Fruit fly (Drosophila melanogaster) whole organism, embryonic: Measurements from ENCODE around the gene CG17996.

Source experiments
- Abd-B ChIP-seq: fragments of 200-800 bp; sonication (Bioruptor generic); optimal IDR thresholded peaks from 2 replicates; lab custom pipeline; 2018; ENCODE audit warnings: missing biosample characterization, mild to moderate bottlenecking, missing genetic modification characterization, moderate library complexity
- CG10267 ChIP-seq: fragments of 200-800 bp; sonication (Bioruptor generic); optimal IDR thresholded peaks from 2 replicates; lab custom pipeline; 2018; ENCODE audit warnings: missing biosample characterization, mild to moderate bottlenecking, missing genetic modification characterization, moderate library complexity
- CG11695 ChIP-seq: fragments of 200-800 bp; sonication (Bioruptor generic); IDR thresholded peaks from 3 replicates; pipeline ENCODE4 v1.3.6; 2022; ENCODE audit warnings: missing biosample characterization, missing genetic modification characterization
- CG12219 ChIP-seq: fragments of 200-800 bp; sonication (Bioruptor generic); optimal IDR thresholded peaks from 3 replicates; lab custom pipeline; 2018; ENCODE audit warnings: missing biosample characterization, mild to moderate bottlenecking, missing genetic modification characterization
- CG13424 ChIP-seq: fragments of 200-800 bp; sonication (Bioruptor generic); optimal IDR thresholded peaks from 2 replicates; lab custom pipeline; 2019; ENCODE audit warnings: missing biosample characterization, mild to moderate bottlenecking, missing genetic modification characterization, moderate library complexity
- CG14860 ChIP-seq: fragments of 200-800 bp; sonication (Bioruptor generic); IDR thresholded peaks from 3 replicates; pipeline ENCODE4 v1.3.6; 2022; ENCODE audit warnings: missing biosample characterization, missing genetic modification characterization; ENCODE audit not compliant: partially characterized antibody
- CG14965 ChIP-seq: fragments of 200-800 bp; sonication (Bioruptor generic); optimal IDR thresholded peaks from 2 replicates; lab custom pipeline; 2016; ENCODE audit warnings: missing biosample characterization, missing genetic modification characterization, borderline replicate concordance
- CG1647 ChIP-seq: fragments of 200-800 bp; sonication (Bioruptor generic); optimal IDR thresholded peaks from 3 replicates; lab custom pipeline; 2016; ENCODE audit warnings: missing biosample characterization, missing genetic modification characterization
- CG17186 ChIP-seq: fragments of 200-800 bp; sonication (Bioruptor generic); optimal IDR thresholded peaks from 3 replicates; lab custom pipeline; 2017; ENCODE audit warnings: missing biosample characterization, missing genetic modification reagents, missing genetic modification characterization
- CG17912 ChIP-seq: fragments of 200-800 bp; sonication (Bioruptor generic); optimal IDR thresholded peaks from 2 replicates; lab custom pipeline; 2018; ENCODE audit warnings: missing biosample characterization, mild to moderate bottlenecking, missing genetic modification characterization
- CG18476 ChIP-seq: fragments of 200-800 bp; sonication (Bioruptor generic); optimal IDR thresholded peaks from 2 replicates; lab custom pipeline; 2016; ENCODE audit warnings: missing biosample characterization, mild to moderate bottlenecking, missing genetic modification characterization
- CG2116 ChIP-seq: fragments of 200-800 bp; sonication (Bioruptor generic); optimal IDR thresholded peaks from 3 replicates; lab custom pipeline; 2018; ENCODE audit warnings: missing biosample characterization, mild to moderate bottlenecking, missing genetic modification characterization
- CG2199 ChIP-seq: fragments of 200-800 bp; sonication (Bioruptor generic); IDR thresholded peaks from 3 replicates; pipeline ENCODE4 v1.3.6; 2022; ENCODE audit warnings: missing biosample characterization, missing genetic modification characterization
- CG31388 ChIP-seq: fragments of 200-800 bp; sonication (Bioruptor generic); optimal IDR thresholded peaks from 2 replicates; lab custom pipeline; 2016; ENCODE audit warnings: missing biosample characterization, missing genetic modification characterization
- CG32767 ChIP-seq: fragments of 200-800 bp; sonication (Bioruptor generic); IDR thresholded peaks from 2 replicates; pipeline ENCODE4 v1.3.6; 2022; ENCODE audit warnings: missing biosample characterization, missing genetic modification characterization
- CG33557 ChIP-seq: fragments of 200-800 bp; sonication (Bioruptor generic); optimal IDR thresholded peaks from 2 replicates; lab custom pipeline; 2019; ENCODE audit warnings: missing biosample characterization, mild to moderate bottlenecking, missing genetic modification characterization, moderate library complexity
- CG3838 ChIP-seq: fragments of 200-800 bp; sonication (Bioruptor generic); optimal IDR thresholded peaks from 3 replicates; lab custom pipeline; 2016; ENCODE audit warnings: missing biosample characterization, missing genetic modification characterization
- CG4404 ChIP-seq: fragments of 200-800 bp; sonication (Bioruptor generic); IDR thresholded peaks from 2 replicates; pipeline ENCODE4 v1.3.6; 2022; ENCODE audit warnings: missing biosample characterization, missing genetic modification characterization
- CG6791 ChIP-seq: fragments of 200-800 bp; sonication (Bioruptor generic); IDR thresholded peaks from 3 replicates; pipeline ENCODE4 v1.3.6; 2022; ENCODE audit warnings: missing biosample characterization, missing genetic modification characterization; ENCODE audit not compliant: partially characterized antibody
- CG7271 ChIP-seq: fragments of 200-800 bp; sonication (Bioruptor generic); optimal IDR thresholded peaks from 2 replicates; lab custom pipeline; 2018; ENCODE audit warnings: missing biosample characterization, mild to moderate bottlenecking, missing genetic modification characterization, moderate library complexity
- CG8290 ChIP-seq, 3 experiments: fragments of 200-800 bp; sonication (Bioruptor generic); optimal IDR thresholded peaks; 2 replicates each; lab custom pipeline; 2016 to 2019; ENCODE audit warnings: missing biosample characterization in 3 of 3, missing genetic modification characterization in 3 of 3, mild to moderate bottlenecking in 2 of 3, moderate library complexity in 1 of 3
- Camta ChIP-seq: fragments of 200-800 bp; sonication (Bioruptor generic); optimal IDR thresholded peaks from 2 replicates; lab custom pipeline; 2016; ENCODE audit warnings: missing biosample characterization, missing genetic modification characterization
- CkIIα-i1 ChIP-seq: fragments of 200-800 bp; sonication (Bioruptor generic); IDR thresholded peaks from 2 replicates; pipeline ENCODE4 v1.3.6; 2022; ENCODE audit warnings: missing biosample characterization, missing genetic modification characterization
- Doc3 ChIP-seq: fragments of 200-800 bp; sonication (Bioruptor generic); IDR thresholded peaks from 3 replicates; pipeline ENCODE4 v1.3.6; 2022; ENCODE audit warnings: missing biosample characterization, missing genetic modification characterization; ENCODE audit not compliant: partially characterized antibody
- Dp ChIP-seq: fragments of 200-800 bp; sonication (Bioruptor generic); optimal IDR thresholded peaks from 2 replicates; lab custom pipeline; 2018; ENCODE audit warnings: missing biosample characterization, mild to moderate bottlenecking, missing genetic modification characterization, moderate library complexity
- E2f2 ChIP-seq: fragments of 200-800 bp; sonication (Bioruptor generic); IDR thresholded peaks from 2 replicates; pipeline ENCODE4 v1.3.6; 2022; ENCODE audit warnings: missing biosample characterization, missing genetic modification characterization
- ERR ChIP-seq: fragments of 200-800 bp; sonication (Bioruptor generic); optimal IDR thresholded peaks from 2 replicates; lab custom pipeline; 2016; ENCODE audit warnings: missing biosample characterization, missing genetic modification characterization
- Hsf ChIP-seq: fragments of 200-800 bp; sonication (Bioruptor generic); optimal IDR thresholded peaks from 3 replicates; lab custom pipeline; 2016; ENCODE audit warnings: missing biosample characterization, missing genetic modification characterization
- NK7.1 ChIP-seq: fragments of 200-800 bp; sonication (Bioruptor generic); optimal IDR thresholded peaks from 3 replicates; lab custom pipeline; 2016; ENCODE audit warnings: missing biosample characterization, missing genetic modification characterization
- Nf-YA ChIP-seq: fragments of 200-800 bp; sonication (Bioruptor generic); IDR thresholded peaks from 2 replicates; pipeline ENCODE4 v1.3.6; 2022; ENCODE audit warnings: missing biosample characterization, missing genetic modification characterization
- Rfx ChIP-seq: fragments of 200-800 bp; sonication (Bioruptor generic); IDR thresholded peaks from 2 replicates; pipeline ENCODE4 v1.3.6; 2022; ENCODE audit warnings: missing biosample characterization, missing genetic modification characterization
- Sin3A ChIP-seq: fragments of >200 bp; optimal IDR thresholded peaks from 2 replicates; lab custom pipeline; 2018
- Usf ChIP-seq: fragments of 200-800 bp; sonication (Bioruptor generic); optimal IDR thresholded peaks from 2 replicates; lab custom pipeline; 2017; ENCODE audit warnings: missing genotype, missing biosample characterization, missing genetic modification characterization
- Xrp1 ChIP-seq: fragments of 200-800 bp; sonication (Bioruptor generic); IDR thresholded peaks from 2 replicates; pipeline ENCODE4 v1.3.6; 2022; ENCODE audit warnings: missing biosample characterization, missing genetic modification characterization
- YL-1 ChIP-seq: fragments of 200-800 bp; sonication (Bioruptor generic); optimal IDR thresholded peaks from 3 replicates; lab custom pipeline; 2017; ENCODE audit warnings: missing biosample characterization, mild to moderate bottlenecking, missing genetic modification characterization
- amos ChIP-seq: fragments of 200-800 bp; sonication (Bioruptor generic); IDR thresholded peaks from 2 replicates; pipeline ENCODE4 v1.3.6; 2022; ENCODE audit warnings: missing biosample characterization, missing genetic modification characterization; ENCODE audit not compliant: partially characterized antibody
- br ChIP-seq: fragments of >200 bp; optimal IDR thresholded peaks from 2 replicates; lab custom pipeline; 2017
- ftz-f1 ChIP-seq: fragments of 200-800 bp; sonication (Bioruptor generic); optimal IDR thresholded peaks from 2 replicates; lab custom pipeline; 2016; ENCODE audit warnings: missing biosample characterization, missing genetic modification characterization
- knrl ChIP-seq: fragments of 200-800 bp; sonication (Bioruptor generic); IDR thresholded peaks from 3 replicates; pipeline ENCODE4 v1.3.6; 2022; ENCODE audit warnings: missing biosample characterization, missing genetic modification characterization; ENCODE audit not compliant: partially characterized antibody
- lilli ChIP-seq: fragments of 200-800 bp; sonication (Bioruptor generic); optimal IDR thresholded peaks from 3 replicates; lab custom pipeline; 2016; ENCODE audit warnings: missing biosample characterization, missing genetic modification characterization
- phol ChIP-seq: fragments of 200-800 bp; sonication (Bioruptor generic); optimal IDR thresholded peaks from 3 replicates; lab custom pipeline; 2018; ENCODE audit warnings: missing biosample characterization, mild to moderate bottlenecking, missing genetic modification characterization, moderate library complexity
- psq ChIP-seq: fragments of 200-800 bp; sonication (Bioruptor generic); optimal IDR thresholded peaks from 2 replicates; lab custom pipeline; 2017; ENCODE audit warnings: missing biosample characterization, missing genetic modification characterization
- pzg ChIP-seq: fragments of 200-800 bp; sonication (Bioruptor generic); optimal IDR thresholded peaks from 3 replicates; lab custom pipeline; 2018; ENCODE audit warnings: missing biosample characterization, mild to moderate bottlenecking, missing genetic modification characterization, moderate library complexity
- sens ChIP-seq: fragments of 200-800 bp; sonication (Bioruptor generic); peaks from one replicate; lab custom pipeline; 2016; ENCODE audit warnings: missing biosample characterization, missing genetic modification characterization
- stwl ChIP-seq: fragments of 200-800 bp; sonication (Bioruptor generic); optimal IDR thresholded peaks from 3 replicates; lab custom pipeline; 2018; ENCODE audit warnings: missing biosample characterization, mild to moderate bottlenecking, missing genetic modification characterization, moderate library complexity
- tna ChIP-seq: fragments of 200-800 bp; sonication (Bioruptor generic); IDR thresholded peaks from 2 replicates; pipeline ENCODE4 v1.3.6; 2022; ENCODE audit warnings: missing biosample characterization, missing genetic modification characterization; ENCODE audit not compliant: partially characterized antibody

CG17996 gene

dm6 chr2L:16752340-16752739 is 21.5 kb upstream of the CG17996 start:
- peak; percentile 61 for TF ChIP-seq sens (GFP tag; lab: Kevin White, UChicago)
- 0 out of 3 replicates have a peak, but pooled peaks have one; percentile 58 for TF ChIP-seq CG2199 (GFP tag; lab: Robert Waterston, UW)
- no peak for TF ChIP-seq E2f2 (GFP tag; lab: Robert Waterston, UW)
- no peak for TF ChIP-seq Usf (GFP tag; lab: Kevin White, UChicago)

DNA sequence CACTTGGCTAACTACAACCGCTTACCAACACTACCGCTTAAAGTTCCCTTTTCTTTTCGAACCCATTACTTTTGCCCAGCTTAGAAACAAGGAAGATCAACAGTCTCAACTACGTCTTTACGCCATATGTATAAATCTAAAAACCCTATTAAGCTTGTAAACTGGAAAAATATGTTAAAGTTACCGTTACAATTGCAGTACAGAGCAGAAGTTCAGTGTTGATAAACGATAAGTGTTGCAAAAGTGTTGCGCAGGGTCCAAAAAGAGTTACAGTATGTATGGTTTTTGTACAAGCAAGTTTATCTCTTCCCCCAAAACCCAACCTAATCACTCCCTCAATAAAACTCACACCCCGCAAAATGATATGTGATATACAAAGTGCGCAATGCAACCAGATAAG is 16.3 kb upstream of the CG17996 start:
- TF ChIP-seq amos (GFP tag; lab: Robert Waterston, UW) (no peak), CG10267 (peak; percentile 17), psq (GFP tag; lab: Kevin White, UChicago) (no peak), CG31388 (GFP tag; lab: Kevin White, UChicago) (no peak), CG14965 (GFP tag; lab: Kevin White, UChicago) (no peak), ftz-f1 (GFP tag; lab: Kevin White, UChicago) (no peak), CG4404 (GFP tag; lab: Robert Waterston, UW) (no peak), CG8290 (GFP tag; optimal IDR thresholded peaks at IDR 0.05; lab: Kevin White, UChicago) (peak; percentile 33), CG8290 (tag; optimal IDR thresholded peaks at IDR 0.05; lab: Kevin White, UChicago) (no peak), CG6791 (GFP tag; lab: Robert Waterston, UW) (0 out of 3 replicates have a peak, but pooled peaks have one; percentile 42), CkIIα-i1 (no peak), stwl (tag; lab: Kevin White, UChicago) (peak; percentile 95)

dm6 chr2L:16743055-16743805 is 12.4 kb upstream of the CG17996 start, which contains the start of the genes LSm7 and BuGZ:
LSm7 (minus strand) TSS chr2L:16743100.
BuGZ (plus strand) TSS chr2L:16743405.
- TF ChIP-seq Abd-B: no peak
- TF ChIP-seq CG3838 (GFP tag; lab: Kevin White, UChicago): no peak
- peak; percentile 32 for TF ChIP-seq Sin3A (lab: Kevin White, UChicago)
- TF ChIP-seq Xrp1: peak; percentile 31; the same call in 1 of the 2 replicates
- no peak for TF ChIP-seq ERR (GFP tag; lab: Kevin White, UChicago)
- peak; percentile 65 for TF ChIP-seq pzg (GFP tag; lab: Kevin White, UChicago)
- TF ChIP-seq CG17186 (GFP tag; lab: Kevin White, UChicago): peak; percentile 83
- no peak for TF ChIP-seq tna
- TF ChIP-seq phol (tag; lab: Kevin White, UChicago): peak; percentile 99
- no peak for TF ChIP-seq CG12219 (GFP tag; lab: Kevin White, UChicago)
- peak; percentile 74 for TF ChIP-seq CG17912 (GFP tag; lab: Kevin White, UChicago)
- TF ChIP-seq CG32767 (GFP tag; lab: Robert Waterston, UW): peak; percentile 80
- TF ChIP-seq knrl (GFP tag; lab: Robert Waterston, UW): peak; percentile 66
- no peak for TF ChIP-seq CG18476 (GFP tag; lab: Kevin White, UChicago)
- peak; percentile 38 for TF ChIP-seq Hsf (GFP tag; lab: Kevin White, UChicago)
- peak; percentile 61 for TF ChIP-seq Dp
- no peak for TF ChIP-seq br (lab: Kevin White, UChicago)
- TF ChIP-seq Rfx (GFP tag; lab: Robert Waterston, UW): peak; percentile 59
- TF ChIP-seq Camta (GFP tag; lab: Kevin White, UChicago): peak; percentile 25
- TF ChIP-seq CG13424 (tag; lab: Kevin White, UChicago): peak; percentile 57
- TF ChIP-seq Nf-YA (GFP tag; lab: Robert Waterston, UW): no peak
- TF ChIP-seq CG2116: peak; percentile 85
- TF ChIP-seq CG7271 (tag; lab: Kevin White, UChicago): no peak
- TF ChIP-seq lilli (GFP tag; lab: Kevin White, UChicago): peak; percentile 8
- TF ChIP-seq CG14860 (GFP tag; lab: Robert Waterston, UW): peak; percentile 45; the same call in 2 of the 3 replicates
- TF ChIP-seq CG33557 (GFP tag; lab: Kevin White, UChicago): peak; percentile 42
- TF ChIP-seq CG10267: peak; percentile 64
- peak; percentile 49; the same call in 2 of the 3 replicates for TF ChIP-seq Doc3 (GFP tag; lab: Robert Waterston, UW)
- TF ChIP-seq NK7.1 (GFP tag; lab: Kevin White, UChicago): no peak
- TF ChIP-seq YL-1 (GFP tag; lab: Kevin White, UChicago): peak; percentile 95
- TF ChIP-seq CG1647 (GFP tag; lab: Kevin White, UChicago): no peak
- TF ChIP-seq CG11695 (GFP tag; lab: Robert Waterston, UW): no peak
